Worm (Caenorhabditis elegans): ENCODE measurements around the gene C13G5.2.
A peak's percentile ranks its signal among the peaks of the same experiment; 100 is the strongest.

Gene C13G5.2

DNA sequence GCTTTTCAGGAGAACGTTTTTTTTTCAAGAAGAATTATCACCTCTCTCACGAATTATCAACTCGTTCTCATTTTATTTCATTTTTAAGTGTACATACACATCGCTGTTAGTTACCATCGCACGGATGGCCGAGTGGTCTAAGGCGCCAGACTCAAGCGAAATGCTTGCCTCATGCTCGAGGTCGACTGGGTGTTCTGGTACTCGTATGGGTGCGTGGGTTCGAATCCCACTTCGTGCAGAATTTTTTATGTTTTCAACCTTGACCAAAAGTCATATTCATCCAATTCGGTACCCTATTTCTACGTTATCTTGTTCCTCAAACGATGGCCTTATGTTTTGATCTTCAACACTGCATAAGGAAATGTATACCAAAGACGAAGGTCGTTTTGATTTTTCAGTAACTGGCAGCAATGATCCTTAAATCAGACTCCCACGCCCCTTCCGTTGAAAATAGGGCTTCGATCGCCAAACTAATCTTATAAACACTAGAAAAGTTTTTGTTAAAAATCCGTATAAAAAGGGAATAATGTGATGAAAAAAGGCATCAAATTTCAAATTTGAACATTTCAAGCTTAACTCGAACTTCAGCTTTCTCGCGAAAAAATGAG, 21.0 kb upstream of the C13G5.2 start, which contains the start of gene fip-1 (continued):
- peak; percentile 27; the same call in 1 of the 2 replicates for TF ChIP-seq F33H1.4 (GFP tag; IDR thresholded peaks at IDR 0.05)
- no peak for TF ChIP-seq pha-4 (tag; optimal IDR thresholded peaks at IDR 0.05)
- no peak for TF ChIP-seq ztf-3 (GFP tag; optimal IDR thresholded peaks at IDR 0.05)
- TF ChIP-seq ceh-27 (GFP tag; optimal IDR thresholded peaks at IDR 0.05), result peak; percentile 39
- no peak for TF ChIP-seq madf-8 (GFP tag; conservative IDR thresholded peaks at IDR 0.05)
- peak; percentile 68 for TF ChIP-seq ztf-18 (tag; optimal IDR thresholded peaks at IDR 0.05)
- TF ChIP-seq lin-35 (GFP tag; optimal IDR thresholded peaks at IDR 0.05), result peak in 1 of 3 experiments; percentile 45
- peak; percentile 50 for TF ChIP-seq zim-3 (tag; optimal IDR thresholded peaks at IDR 0.05)
- TF ChIP-seq Y53G8AR.9 (GFP tag; conservative IDR thresholded peaks at IDR 0.05), result no peak
- 0 out of 2 replicates have a peak, but pooled peaks have one; percentile 18 for TF ChIP-seq rcor-1 (GFP tag; IDR thresholded peaks at IDR 0.05)
- peak; percentile 49 for TF ChIP-seq ZK185.1 (tag; optimal IDR thresholded peaks at IDR 0.05; ENCODE audit: poor library complexity, severe bottlenecking)
- no peak for TF ChIP-seq atf-7 (tag; optimal IDR thresholded peaks at IDR 0.05)
- TF ChIP-seq F22D6.2 (tag; optimal IDR thresholded peaks at IDR 0.05), result no peak
- no peak; the same call in 1 of the 2 replicates for TF ChIP-seq dox-1 (GFP tag; IDR thresholded peaks at IDR 0.05)
- peak; percentile 83 for TF ChIP-seq die-1 (tag; optimal IDR thresholded peaks at IDR 0.05)
- TF ChIP-seq mxl-1 (tag; optimal IDR thresholded peaks at IDR 0.05), result peak; percentile 71
- TF ChIP-seq D2030.7 (GFP tag; IDR thresholded peaks at IDR 0.05), result peak; percentile 76
- TF ChIP-seq snpc-4 (GFP tag; optimal IDR thresholded peaks at IDR 0.05), result peak; percentile 38
- TF ChIP-seq snpc-4 (tag; optimal IDR thresholded peaks at IDR 0.05), result peak in 3 of 4 experiments; percentile 27 to 56 (median 42)
- no peak for TF ChIP-seq cebp-2 (GFP tag; IDR thresholded peaks at IDR 0.05)
- TF ChIP-seq aptf-2 (GFP tag; conservative IDR thresholded peaks at IDR 0.05), result no peak
- TF ChIP-seq ekl-4 (GFP tag; IDR thresholded peaks at IDR 0.05), result peak; percentile 74
- peak; percentile 53 for TF ChIP-seq mes-4 (tag; optimal IDR thresholded peaks at IDR 0.05)
- TF ChIP-seq let-526 (GFP tag; IDR thresholded peaks at IDR 0.05), result no peak
- peak; percentile 64; the same call in 1 of the 2 replicates for TF ChIP-seq attf-6 (GFP tag; IDR thresholded peaks at IDR 0.05)
- peak; percentile 68; the same call in 1 of the 2 replicates for TF ChIP-seq madf-6 (GFP tag; IDR thresholded peaks at IDR 0.05)
- TF ChIP-seq tbp1 (GFP tag; optimal IDR thresholded peaks at IDR 0.05), result peak; percentile 96
- peak; percentile 58 for TF ChIP-seq snpc-3.4 (tag; optimal IDR thresholded peaks at IDR 0.05)
- TF ChIP-seq T26A5.8 (tag; optimal IDR thresholded peaks at IDR 0.05), result no peak
- peak; percentile 52 for TF ChIP-seq nhr-27 (tag; optimal IDR thresholded peaks at IDR 0.05)
- 0 out of 2 replicates have a peak, but pooled peaks have one; percentile 11 for TF ChIP-seq ztf-6 (GFP tag; IDR thresholded peaks at IDR 0.05)
- no peak for TF ChIP-seq snpc-1.1 (tag; optimal IDR thresholded peaks at IDR 0.05; ENCODE audit: insufficient read depth)
- TF ChIP-seq lsy-27 (tag; optimal IDR thresholded peaks at IDR 0.05; ENCODE audit: borderline replicate concordance, insufficient read depth), result no peak
- peak; percentile 32 for TF ChIP-seq T07F8.4 (tag; optimal IDR thresholded peaks at IDR 0.05)
- no peak for TF ChIP-seq akir-1 (GFP tag; optimal IDR thresholded peaks at IDR 0.05)
- TF ChIP-seq ceh-58 (GFP tag; IDR thresholded peaks at IDR 0.05), result no peak
- TF ChIP-seq ztf-25 (GFP tag; IDR thresholded peaks at IDR 0.05), result 0 out of 2 replicates have a peak, but pooled peaks have one; percentile 62
- TF ChIP-seq ceh-40 (GFP tag; IDR thresholded peaks at IDR 0.05), result no peak
- no peak for TF ChIP-seq B0019.2 (GFP tag; conservative IDR thresholded peaks at IDR 0.05)
- TF ChIP-seq lsl-1 (GFP tag; optimal IDR thresholded peaks at IDR 0.05), result peak; percentile 50
- TF ChIP-seq ama-1 (optimal IDR thresholded peaks at IDR 0.05), result no peak
- peak in 1 of 2 experiments; percentile 87 for TF ChIP-seq ama-1 (GFP tag; optimal IDR thresholded peaks at IDR 0.05)
- no peak for TF ChIP-seq Y79H2A.3 (GFP tag; conservative IDR thresholded peaks at IDR 0.05)
- TF ChIP-seq ceh-79 (tag; optimal IDR thresholded peaks at IDR 0.05), result no peak
- 0 out of 2 replicates have a peak, but pooled peaks have one; percentile 71 for TF ChIP-seq bed-1 (GFP tag; IDR thresholded peaks at IDR 0.05)
- peak; percentile 90 for TF ChIP-seq rpc-1 (optimal IDR thresholded peaks at IDR 0.05)
- TF ChIP-seq rpc-1 (tag; optimal IDR thresholded peaks at IDR 0.05), result peak; percentile 93

All from whole organism, young adult.